Worm (Caenorhabditis elegans) whole organism, young adult: Measurements from ENCODE around the gene kcc-3.

ENCODE experiments used
- bed-2 ChIP-seq: fragments of 200-800 bp; sonication (Bioruptor generic); IDR thresholded peaks from 2 replicates; pipeline ENCODE4 v1.3.6; 2022; ENCODE audit warnings: missing genetic modification reagents, missing genetic modification characterization, missing compliant biosample characterization
- chd-7 ChIP-seq: sonication (generic microtip); optimal IDR thresholded peaks from 2 replicates; lab custom pipeline; 2016; ENCODE audit warnings: mild to moderate bottlenecking, missing genetic modification characterization, moderate library complexity, missing compliant biosample characterization
- gei-17 ChIP-seq: fragments of 200-800 bp; sonication (Bioruptor generic); optimal IDR thresholded peaks from 2 replicates; lab custom pipeline; 2018; ENCODE audit warnings: mild to moderate bottlenecking, missing genetic modification characterization, missing compliant biosample characterization
- pha-4 ChIP-seq: fragments of 150-350 bp; sonication (generic microtip); optimal IDR thresholded peaks from 2 replicates; lab custom pipeline; 2014; ENCODE audit warnings: missing biosample characterization, missing genetic modification reagents, missing genetic modification characterization
- snpc-4 ChIP-seq, 5 experiments: fragments of 150-350 bp in 1 of 5; sonication (generic microtip) in 4 of 5; optimal IDR thresholded peaks; 2 replicates each; lab custom pipeline; 2014 to 2018; ENCODE audit warnings: missing genetic modification characterization in 5 of 5, missing biosample characterization in 3 of 5, antibody characterized with exemption in 2 of 5, mild to moderate bottlenecking in 2 of 5, missing compliant biosample characterization in 2 of 5, missing genotype in 2 of 5, moderate library complexity in 2 of 5, missing genetic modification reagents in 1 of 5

- no peak for TF ChIP-seq chd-7
- TF ChIP-seq bed-2 (GFP tag; lab: Robert Waterston, UW): no peak
- TF ChIP-seq pha-4 (tag; lab: Kevin White, UChicago): no peak
- TF ChIP-seq snpc-4 (GFP tag; optimal IDR thresholded peaks at IDR 0.05; lab: Kevin White, UChicago): no peak
- no peak for TF ChIP-seq snpc-4 (tag; optimal IDR thresholded peaks at IDR 0.05; lab: Kevin White, UChicago)
- TF ChIP-seq gei-17 (GFP tag; lab: Kevin White, UChicago): no peak
Measured at ce11 chrII:7465519-7465918, 31.4 kb upstream of the kcc-3 start, which contains the start of gene sro-1.
